In the genomic region with DNA sequence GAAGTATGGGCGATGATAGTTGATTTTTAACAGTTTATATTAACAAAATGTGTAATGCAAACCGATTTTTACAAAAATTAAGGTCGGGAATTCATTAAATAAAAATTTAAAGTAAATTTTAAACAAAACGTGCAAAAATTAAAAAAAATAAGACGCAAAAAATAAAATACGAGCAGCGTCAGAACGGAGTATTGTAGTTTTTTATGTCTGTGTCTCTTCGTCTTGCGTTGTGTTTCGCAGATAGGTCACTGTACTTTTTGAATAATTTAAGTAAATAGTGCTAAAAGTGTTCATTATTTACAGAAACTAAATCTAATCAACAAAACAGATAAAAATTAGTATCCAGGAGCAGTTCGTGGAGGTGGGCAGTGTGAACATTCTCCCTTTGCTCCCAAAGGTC, we compare ENCODE assay signal across 1 worm cellular context.
TF ChIP-seq lines count a peak whose summit lies in the region.

No protein-coding gene starts in this region.

TF ChIP-seq in whole organism, L1 larva, 84 proteins besides CTCF, POLR2A, EP300 and RAD21 (continued from another document):
- TF ChIP-seq lir-3 (tag; optimal IDR thresholded peaks at IDR 0.05; lab: Kevin White, UChicago; ENCODE audit: poor library complexity), result no peak
- TF ChIP-seq ztf-11 (tag; optimal IDR thresholded peaks at IDR 0.05; lab: Kevin White, UChicago), result no peak
- no peak for TF ChIP-seq nhr-77 (tag; optimal IDR thresholded peaks at IDR 0.05; lab: Kevin White, UChicago)
- TF ChIP-seq fos-1 (tag; optimal IDR thresholded peaks at IDR 0.05; lab: Kevin White, UChicago), result no peak
- no peak for TF ChIP-seq ces-1 (GFP tag; optimal IDR thresholded peaks at IDR 0.05; lab: Kevin White, UChicago)
- no peak for TF ChIP-seq nhr-11 (tag; optimal IDR thresholded peaks at IDR 0.05; lab: Kevin White, UChicago)
- TF ChIP-seq nhr-28 (tag; optimal IDR thresholded peaks at IDR 0.05; lab: Kevin White, UChicago), result no peak
- peak; percentile 31 for TF ChIP-seq aly-2 (tag; optimal IDR thresholded peaks at IDR 0.05; lab: Kevin White, UChicago)
- TF ChIP-seq lin-35 (GFP tag; optimal IDR thresholded peaks at IDR 0.05; lab: Kevin White, UChicago), result peak; percentile 43 to 56
- no peak for TF ChIP-seq elt-3 (tag; optimal IDR thresholded peaks at IDR 0.05; lab: Kevin White, UChicago)
- no peak for TF ChIP-seq efl-3 (GFP tag; optimal IDR thresholded peaks at IDR 0.05; lab: Kevin White, UChicago)
- no peak for TF ChIP-seq unc-62 (GFP tag; optimal IDR thresholded peaks at IDR 0.05; lab: Kevin White, UChicago)
- no peak for TF ChIP-seq elt-2 (tag; optimal IDR thresholded peaks at IDR 0.05; lab: Kevin White, UChicago)
- TF ChIP-seq hlh-4 (tag; optimal IDR thresholded peaks at IDR 0.05; lab: Kevin White, UChicago), result no peak
- TF ChIP-seq fkh-4 (tag; optimal IDR thresholded peaks at IDR 0.05; lab: Kevin White, UChicago; ENCODE audit: borderline replicate concordance), result no peak
- peak; percentile 36 for TF ChIP-seq tbx-2 (tag; optimal IDR thresholded peaks at IDR 0.05; lab: Kevin White, UChicago)
- TF ChIP-seq lin-14 (GFP tag; optimal IDR thresholded peaks at IDR 0.05; lab: Kevin White, UChicago), result no peak
- TF ChIP-seq grh-1 (GFP tag; IDR thresholded peaks at IDR 0.05; lab: Robert Waterston, UW), result no peak
- no peak for TF ChIP-seq F16B12.6 (tag; optimal IDR thresholded peaks at IDR 0.05; lab: Kevin White, UChicago)
- TF ChIP-seq unc-98 (GFP tag; IDR thresholded peaks at IDR 0.05; lab: Robert Waterston, UW), result no peak
- no peak for TF ChIP-seq ztf-4 (tag; optimal IDR thresholded peaks at IDR 0.05; lab: Kevin White, UChicago)
- TF ChIP-seq nhr-84 (tag; optimal IDR thresholded peaks at IDR 0.05; lab: Kevin White, UChicago), result no peak
- TF ChIP-seq lin-39 (tag; optimal IDR thresholded peaks at IDR 0.05; lab: Kevin White, UChicago), result no peak
- TF ChIP-seq C04F5.9 (tag; optimal IDR thresholded peaks at IDR 0.05; lab: Kevin White, UChicago), result no peak
- no peak for TF ChIP-seq alr-1 (tag; optimal IDR thresholded peaks at IDR 0.05; lab: Kevin White, UChicago; ENCODE audit: borderline replicate concordance)
- no peak for TF ChIP-seq zag-1 (tag; optimal IDR thresholded peaks at IDR 0.05; lab: Kevin White, UChicago)
- peak; percentile 48 for TF ChIP-seq skn-1 (tag; optimal IDR thresholded peaks at IDR 0.05; lab: Kevin White, UChicago)
- no peak for TF ChIP-seq ceh-88 (GFP tag; IDR thresholded peaks at IDR 0.05; lab: Robert Waterston, UW)
- no peak for TF ChIP-seq ceh-8 (GFP tag; optimal IDR thresholded peaks at IDR 0.05; lab: Kevin White, UChicago)
- TF ChIP-seq mep-1 (tag; optimal IDR thresholded peaks at IDR 0.05; lab: Kevin White, UChicago), result peak; percentile 61
- TF ChIP-seq egl-13 (tag; optimal IDR thresholded peaks at IDR 0.05; lab: Kevin White, UChicago), result no peak
- peak; percentile 18 for TF ChIP-seq nhr-90 (tag; optimal IDR thresholded peaks at IDR 0.05; lab: Kevin White, UChicago; ENCODE audit: poor library complexity)
- no peak for TF ChIP-seq rnt-1 (tag; optimal IDR thresholded peaks at IDR 0.05; lab: Kevin White, UChicago)
- peak; percentile 38 for TF ChIP-seq nhr-20 (tag; optimal IDR thresholded peaks at IDR 0.05; lab: Kevin White, UChicago)
- peak; percentile 56 for TF ChIP-seq xbp-1 (tag; optimal IDR thresholded peaks at IDR 0.05; lab: Kevin White, UChicago)
- no peak for TF ChIP-seq ceh-63 (GFP tag; optimal IDR thresholded peaks at IDR 0.05; lab: Kevin White, UChicago)
- no peak for TF ChIP-seq C34B4.2 (tag; optimal IDR thresholded peaks at IDR 0.05; lab: Kevin White, UChicago)
- no peak for TF ChIP-seq egl-27 (tag; optimal IDR thresholded peaks at IDR 0.05; lab: Kevin White, UChicago)
- TF ChIP-seq zip-4 (GFP tag; optimal IDR thresholded peaks at IDR 0.05; lab: Kevin White, UChicago), result no peak
- no peak for TF ChIP-seq pax-3 (tag; optimal IDR thresholded peaks at IDR 0.05; lab: Kevin White, UChicago)
- peak; percentile 38 for TF ChIP-seq blmp-1 (tag; optimal IDR thresholded peaks at IDR 0.05; lab: Kevin White, UChicago)
- TF ChIP-seq nhr-47 (tag; optimal IDR thresholded peaks at IDR 0.05; lab: Kevin White, UChicago), result peak; percentile 37
- TF ChIP-seq pag-3 (tag; optimal IDR thresholded peaks at IDR 0.05; lab: Kevin White, UChicago; ENCODE audit: borderline replicate concordance, insufficient read depth), result no peak
- peak; percentile 47 to 62 for TF ChIP-seq efl-1 (optimal IDR thresholded peaks at IDR 0.05; lab: Kevin White, UChicago)
- TF ChIP-seq efl-1 (GFP tag; optimal IDR thresholded peaks at IDR 0.05 in 1 of 2; lab: Kevin White, UChicago), result peak; percentile 54 to 90
- TF ChIP-seq ets-5 (GFP tag; IDR thresholded peaks at IDR 0.05; lab: Robert Waterston, UW), result no peak
- TF ChIP-seq ceh-90 (tag; optimal IDR thresholded peaks at IDR 0.05; lab: Kevin White, UChicago), result no peak
- TF ChIP-seq vab-15 (tag; optimal IDR thresholded peaks at IDR 0.05; lab: Kevin White, UChicago), result no peak
- TF ChIP-seq swsn-7 (tag; optimal IDR thresholded peaks at IDR 0.05; lab: Kevin White, UChicago), result peak; percentile 43
- TF ChIP-seq mdl-1 (tag; optimal IDR thresholded peaks at IDR 0.05; lab: Kevin White, UChicago), result no peak
- peak; percentile 60 to 71 for TF ChIP-seq lsy-2 (tag; optimal IDR thresholded peaks at IDR 0.05; lab: Kevin White, UChicago)
- no peak for TF ChIP-seq sup-37 (GFP tag; optimal IDR thresholded peaks at IDR 0.05; lab: Kevin White, UChicago)
